Fruit fly (Drosophila melanogaster) whole organism, embryonic: ENCODE data around the gene CG11726.

Experiments used
- Blimp-1 ChIP-seq: fragments of 200-800 bp; sonication (Bioruptor generic); optimal IDR thresholded peaks from 3 replicates; lab custom pipeline; 2018; ENCODE audit warnings: missing biosample characterization, missing genetic modification characterization, mild to moderate bottlenecking, moderate library complexity, missing genetic modification reagents
- Bteb2 ChIP-seq: fragments of 200-800 bp; sonication (Bioruptor generic); optimal IDR thresholded peaks from 2 replicates; lab custom pipeline; 2016; ENCODE audit warnings: missing biosample characterization, missing genetic modification characterization
- CG10431 ChIP-seq: fragments of 200-800 bp; sonication (Bioruptor generic); optimal IDR thresholded peaks from 3 replicates; lab custom pipeline; 2018; ENCODE audit warnings: missing biosample characterization, mild to moderate bottlenecking, missing genetic modification characterization
- CG10959 ChIP-seq: fragments of 200-800 bp; sonication (Bioruptor generic); IDR thresholded peaks from 2 replicates; pipeline ENCODE4 v1.3.6; 2022; ENCODE audit warnings: missing biosample characterization, missing genetic modification characterization
- CG11247 ChIP-seq: fragments of 200-800 bp; sonication (Bioruptor generic); IDR thresholded peaks from 2 replicates; pipeline ENCODE4 v1.3.6; 2022; ENCODE audit warnings: missing biosample characterization, missing genetic modification characterization
- CG12155 ChIP-seq: fragments of 200-800 bp; sonication (Bioruptor generic); optimal IDR thresholded peaks from 3 replicates; lab custom pipeline; 2016; ENCODE audit warnings: missing biosample characterization, missing genetic modification characterization
- CG15073 ChIP-seq: fragments of 200-800 bp; sonication (Bioruptor generic); optimal IDR thresholded peaks from 2 replicates; lab custom pipeline; 2016; ENCODE audit warnings: missing biosample characterization, missing genetic modification characterization
- CG15696 ChIP-seq: fragments of 200-800 bp; sonication (Bioruptor generic); optimal IDR thresholded peaks from 2 replicates; lab custom pipeline; 2019; ENCODE audit warnings: missing biosample characterization, mild to moderate bottlenecking, missing genetic modification characterization, moderate library complexity
- CG1602 ChIP-seq: fragments of 200-800 bp; sonication (Bioruptor generic); optimal IDR thresholded peaks from 3 replicates; lab custom pipeline; 2016; ENCODE audit warnings: missing biosample characterization, missing genetic modification characterization
- CG16779 ChIP-seq: fragments of 200-800 bp; sonication (Bioruptor generic); IDR thresholded peaks from 2 replicates; pipeline ENCODE4 v1.3.6; 2022; ENCODE audit warnings: missing biosample characterization, missing genetic modification characterization
- CG17328 ChIP-seq: fragments of 200-800 bp; sonication (Bioruptor generic); IDR thresholded peaks from 2 replicates; pipeline ENCODE4 v1.3.6; 2022; ENCODE audit warnings: missing biosample characterization, missing genetic modification characterization
- CG17361 ChIP-seq: fragments of 200-800 bp; sonication (Bioruptor generic); IDR thresholded peaks from 3 replicates; pipeline ENCODE4 v1.3.6; 2022; ENCODE audit warnings: missing biosample characterization, missing genetic modification characterization
- CG31441 ChIP-seq: fragments of 200-800 bp; sonication (Bioruptor generic); IDR thresholded peaks from 2 replicates; pipeline ENCODE4 v1.3.6; 2022; ENCODE audit warnings: missing biosample characterization, missing genetic modification characterization
- CG32767 ChIP-seq: fragments of 200-800 bp; sonication (Bioruptor generic); IDR thresholded peaks from 2 replicates; pipeline ENCODE4 v1.3.6; 2022; ENCODE audit warnings: missing biosample characterization, missing genetic modification characterization
- CG32772 ChIP-seq: fragments of 200-800 bp; sonication (Bioruptor generic); IDR thresholded peaks from 2 replicates; pipeline ENCODE4 v1.3.6; 2022; ENCODE audit warnings: missing biosample characterization, missing genetic modification characterization
- CG3407 ChIP-seq: fragments of 200-800 bp; sonication (Bioruptor generic); optimal IDR thresholded peaks from 2 replicates; lab custom pipeline; 2018; ENCODE audit warnings: missing biosample characterization, mild to moderate bottlenecking, missing genetic modification characterization
- CG5953 ChIP-seq: fragments of 200-800 bp; sonication (Bioruptor generic); IDR thresholded peaks from 2 replicates; pipeline ENCODE4 v1.3.6; 2022; ENCODE audit warnings: missing biosample characterization, missing genetic modification characterization
- CG6654 ChIP-seq: fragments of 200-800 bp; sonication (Bioruptor generic); optimal IDR thresholded peaks from 2 replicates; lab custom pipeline; 2017; ENCODE audit warnings: missing biosample characterization, mild to moderate bottlenecking, missing genetic modification characterization
- CG7271 ChIP-seq: fragments of 200-800 bp; sonication (Bioruptor generic); optimal IDR thresholded peaks from 2 replicates; lab custom pipeline; 2018; ENCODE audit warnings: missing biosample characterization, mild to moderate bottlenecking, missing genetic modification characterization, moderate library complexity
- CG8089 ChIP-seq: fragments of 200-800 bp; sonication (Bioruptor generic); optimal IDR thresholded peaks from 3 replicates; lab custom pipeline; 2016; ENCODE audit warnings: missing biosample characterization, missing genetic modification characterization
- CG9817 ChIP-seq: fragments of 200-800 bp; sonication (Bioruptor generic); optimal IDR thresholded peaks from 2 replicates; lab custom pipeline; 2018; ENCODE audit warnings: missing biosample characterization, mild to moderate bottlenecking, missing genetic modification characterization, moderate library complexity
- Dbx ChIP-seq: fragments of 200-800 bp; sonication (Bioruptor generic); IDR thresholded peaks from 3 replicates; pipeline ENCODE4 v1.3.6; 2022; ENCODE audit warnings: missing biosample characterization, missing genetic modification characterization
- Fer3 ChIP-seq: fragments of 200-800 bp; sonication (Bioruptor generic); optimal IDR thresholded peaks from 2 replicates; lab custom pipeline; 2018; ENCODE audit warnings: missing biosample characterization, mild to moderate bottlenecking, missing genetic modification characterization, moderate library complexity
- HHEX ChIP-seq: fragments of 200-800 bp; sonication (Bioruptor generic); optimal IDR thresholded peaks from 3 replicates; lab custom pipeline; 2017; ENCODE audit warnings: missing biosample characterization, mild to moderate bottlenecking, missing genetic modification characterization, missing genetic modification reagents
- HLH4C ChIP-seq: fragments of 200-800 bp; sonication (Bioruptor generic); IDR thresholded peaks from 3 replicates; pipeline ENCODE4 v1.3.6; 2022; ENCODE audit warnings: missing biosample characterization, missing genetic modification characterization; ENCODE audit not compliant: partially characterized antibody
- Hr78 ChIP-seq, 2 experiments: fragments of 200-800 bp in 1 of 2; fragments of >200 bp in 1 of 2; sonication (Bioruptor generic) in 1 of 2; optimal IDR thresholded peaks; 2 replicates each; lab custom pipeline; 2017 to 2019; ENCODE audit warnings: missing biosample characterization in 2 of 2, missing genetic modification characterization in 2 of 2, mild to moderate bottlenecking in 1 of 2, moderate library complexity in 1 of 2
- Lhr ChIP-seq: fragments of 200-800 bp; sonication (Bioruptor generic); optimal IDR thresholded peaks from 3 replicates; lab custom pipeline; 2017; ENCODE audit warnings: mild to moderate bottlenecking, missing biosample characterization, missing genetic modification reagents, missing genetic modification characterization
- Med ChIP-seq: fragments of 200-800 bp; sonication (Bioruptor generic); peaks from one replicate; lab custom pipeline; 2016; ENCODE audit warnings: missing biosample characterization, missing genetic modification characterization, mild to moderate bottlenecking, inconsistent platforms, moderate library complexity
- Mes4 ChIP-seq: fragments of 200-800 bp; sonication (Bioruptor generic); optimal IDR thresholded peaks from 2 replicates; lab custom pipeline; 2016; ENCODE audit warnings: missing biosample characterization, missing genetic modification characterization
- NC2β ChIP-seq: fragments of 200-800 bp; sonication (Bioruptor generic); optimal IDR thresholded peaks from 2 replicates; lab custom pipeline; 2016; ENCODE audit warnings: missing biosample characterization, missing genetic modification characterization
- Neu2 ChIP-seq: fragments of 200-800 bp; sonication (Bioruptor generic); optimal IDR thresholded peaks from 3 replicates; lab custom pipeline; 2016; ENCODE audit warnings: missing biosample characterization, missing genetic modification characterization, borderline replicate concordance
- Pdp1 ChIP-seq, 2 experiments: fragments of 200-800 bp; sonication (Bioruptor generic); optimal IDR thresholded peaks; 3 replicates each; lab custom pipeline; 2016; ENCODE audit warnings: missing biosample characterization in 2 of 2, missing genetic modification characterization in 2 of 2, mild to moderate bottlenecking in 1 of 2, moderate library complexity in 1 of 2
- Side ChIP-seq: fragments of 200-800 bp; sonication (Bioruptor generic); optimal IDR thresholded peaks from 2 replicates; lab custom pipeline; 2016; ENCODE audit warnings: missing biosample characterization, missing genetic modification characterization
- Six4 ChIP-seq: fragments of 200-800 bp; sonication (Bioruptor generic); optimal IDR thresholded peaks from 2 replicates; lab custom pipeline; 2016; ENCODE audit warnings: missing biosample characterization, missing genetic modification characterization
- Spps ChIP-seq: fragments of 200-800 bp; sonication (Bioruptor generic); optimal IDR thresholded peaks from 2 replicates; lab custom pipeline; 2018; ENCODE audit warnings: missing biosample characterization, mild to moderate bottlenecking, missing genetic modification characterization
- Vsx1 ChIP-seq: fragments of 200-800 bp; sonication (Bioruptor generic); optimal IDR thresholded peaks from 2 replicates; lab custom pipeline; 2017; ENCODE audit warnings: missing biosample characterization, mild to moderate bottlenecking, missing genetic modification characterization, missing genetic modification reagents
- bcd ChIP-seq: fragments of 200-800 bp; sonication (Bioruptor generic); optimal IDR thresholded peaks from 2 replicates; lab custom pipeline; 2017; ENCODE audit warnings: missing biosample characterization, mild to moderate bottlenecking, missing genetic modification characterization
- dmrt99B ChIP-seq: fragments of 200-800 bp; sonication (Bioruptor generic); optimal IDR thresholded peaks from 2 replicates; lab custom pipeline; 2018; ENCODE audit warnings: missing biosample characterization, mild to moderate bottlenecking, missing genetic modification characterization, moderate library complexity
- gce ChIP-seq: fragments of 200-800 bp; sonication (Bioruptor generic); IDR thresholded peaks from 3 replicates; pipeline ENCODE4 v1.3.6; 2022; ENCODE audit warnings: missing biosample characterization, missing genetic modification characterization
- gfzf ChIP-seq: fragments of 200-800 bp; sonication (Bioruptor generic); optimal IDR thresholded peaks from 2 replicates; lab custom pipeline; 2016; ENCODE audit warnings: missing biosample characterization, mild to moderate bottlenecking, missing genetic modification characterization, moderate library complexity
- gsb ChIP-seq: fragments of 200-800 bp; sonication (Bioruptor generic); IDR thresholded peaks from 2 replicates; pipeline ENCODE4 v1.3.6; 2022; ENCODE audit warnings: missing biosample characterization, missing genetic modification characterization
- gt ChIP-seq: fragments of 200-800 bp; sonication (Bioruptor generic); IDR thresholded peaks from 2 replicates; pipeline ENCODE4 v1.3.6; 2022; ENCODE audit warnings: missing biosample characterization, missing genetic modification characterization
- kah ChIP-seq: fragments of 200-800 bp; sonication (Bioruptor generic); optimal IDR thresholded peaks from 2 replicates; lab custom pipeline; 2018; ENCODE audit warnings: missing biosample characterization, mild to moderate bottlenecking, missing genetic modification characterization
- lov ChIP-seq, 2 experiments: fragments of 200-800 bp in 1 of 2; fragments of >200 bp in 1 of 2; sonication (Bioruptor generic) in 1 of 2; IDR thresholded peaks in 1 of 2; optimal IDR thresholded peaks in 1 of 2; 2 replicates in 1 of 2; 3 replicates in 1 of 2; pipeline versions ENCODE4 v1.3.6 to Lab custom; 2017 to 2022; ENCODE audit warnings: missing biosample characterization in 1 of 2, missing genetic modification characterization in 1 of 2
- mirr ChIP-seq: fragments of 200-800 bp; sonication (Bioruptor generic); optimal IDR thresholded peaks from 3 replicates; lab custom pipeline; 2018; ENCODE audit warnings: missing biosample characterization, mild to moderate bottlenecking, missing genetic modification characterization
- nerfin-1 ChIP-seq: fragments of 200-800 bp; sonication (Bioruptor generic); optimal IDR thresholded peaks from 3 replicates; lab custom pipeline; 2019; ENCODE audit warnings: missing biosample characterization, mild to moderate bottlenecking, missing genetic modification characterization, moderate library complexity
- pnt ChIP-seq: fragments of 200-800 bp; sonication (Bioruptor generic); optimal IDR thresholded peaks from 3 replicates; lab custom pipeline; 2016; ENCODE audit warnings: missing biosample characterization, missing genetic modification characterization
- sisA ChIP-seq: fragments of 200-800 bp; sonication (Bioruptor generic); IDR thresholded peaks from 2 replicates; pipeline ENCODE4 v1.3.6; 2022; ENCODE audit warnings: missing biosample characterization, missing genetic modification characterization
- sug ChIP-seq: fragments of 200-800 bp; optimal IDR thresholded peaks from 2 replicates; lab custom pipeline; 2019; ENCODE audit warnings: missing biosample characterization, mild to moderate bottlenecking, missing genetic modification characterization, moderate library complexity
- tin ChIP-seq: fragments of 200-800 bp; sonication (Bioruptor generic); optimal IDR thresholded peaks from 3 replicates; lab custom pipeline; 2016; ENCODE audit warnings: missing biosample characterization, missing genetic modification characterization

CG11726 gene

DNA sequence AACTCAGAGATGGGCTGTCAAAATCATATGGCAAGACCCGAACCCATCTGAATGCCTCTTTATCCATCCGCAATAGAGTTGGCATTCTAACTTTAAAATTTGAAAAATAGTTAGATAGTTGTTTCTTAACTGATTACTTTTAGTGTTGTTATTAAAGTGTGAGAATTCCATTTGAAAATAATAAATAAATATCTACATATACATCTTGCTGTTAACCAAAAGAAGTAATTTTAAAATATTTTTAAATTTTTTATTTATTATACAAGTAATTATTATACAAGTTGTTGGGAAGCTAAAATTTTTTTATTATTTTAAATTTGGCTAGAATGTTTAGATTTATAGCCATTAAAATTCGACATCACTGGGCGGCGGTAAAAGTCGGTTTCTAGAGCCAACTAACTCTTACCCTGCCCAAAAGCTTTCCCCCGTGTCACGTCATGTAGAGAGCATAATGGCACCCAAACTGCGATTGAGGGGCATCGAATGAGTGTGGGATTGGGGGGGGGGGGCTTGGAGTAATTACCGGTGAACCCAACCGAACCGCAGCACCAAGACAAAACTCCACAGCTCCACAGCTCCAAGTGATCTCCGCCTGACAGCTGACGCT, 49.1 kb downstream of the CG11726 start (continued):
- TF ChIP-seq Hr78 (GFP tag; optimal IDR thresholded peaks at IDR 0.05; lab: Kevin White, UChicago) (peak in 1 of 2 experiments; percentile 9), Lhr (GFP tag; lab: Kevin White, UChicago) (no peak), Spps (tag; lab: Kevin White, UChicago) (no peak), pnt (GFP tag; lab: Kevin White, UChicago) (no peak), CG9817 (no peak), CG8089 (GFP tag; lab: Kevin White, UChicago) (no peak), sug (tag; lab: Kevin White, UChicago) (no peak), sisA (GFP tag; lab: Robert Waterston, UW) (no peak), CG31441 (GFP tag; lab: Robert Waterston, UW) (peak; percentile 36; the same call in 1 of the 2 replicates), CG7271 (tag; lab: Kevin White, UChicago) (no peak), CG5953 (GFP tag; lab: Robert Waterston, UW) (no peak), HLH4C (GFP tag; lab: Robert Waterston, UW) (no peak), CG17361 (peak; percentile 42; the same call in 2 of the 3 replicates), CG32772 (GFP tag; lab: Robert Waterston, UW) (no peak), kah (GFP tag; lab: Kevin White, UChicago) (no peak), CG3407 (no peak), CG1602 (GFP tag; lab: Kevin White, UChicago) (no peak), HHEX (no peak), Med (GFP tag; lab: Kevin White, UChicago) (peak; percentile 17), CG15073 (no peak), CG32767 (no peak), lov (optimal IDR thresholded peaks at IDR 0.05; lab: Kevin White, UChicago) (no peak), lov (GFP tag; IDR thresholded peaks at IDR 0.05; lab: Robert Waterston, UW) (no peak), Neu2 (GFP tag; lab: Kevin White, UChicago) (no peak), CG16779 (GFP tag; lab: Robert Waterston, UW) (no peak), Pdp1 (GFP tag; optimal IDR thresholded peaks at IDR 0.05; lab: Kevin White, UChicago) (no peak), mirr (GFP tag; lab: Kevin White, UChicago) (no peak), gfzf (GFP tag; lab: Kevin White, UChicago) (no peak), Blimp-1 (GFP tag; lab: Kevin White, UChicago) (peak; percentile 44), nerfin-1 (tag; lab: Kevin White, UChicago) (no peak), gt (GFP tag; lab: Robert Waterston, UW) (no peak), gsb (GFP tag; lab: Robert Waterston, UW) (no peak), CG11247 (GFP tag; lab: Robert Waterston, UW) (no peak), gce (no peak), Six4 (GFP tag; lab: Kevin White, UChicago) (no peak), Side (GFP tag; lab: Kevin White, UChicago) (no peak), Vsx1 (GFP tag; lab: Kevin White, UChicago) (no peak), Mes4 (GFP tag; lab: Kevin White, UChicago) (no peak), Fer3 (no peak), CG6654 (GFP tag; lab: Kevin White, UChicago) (no peak), CG10959 (GFP tag; lab: Robert Waterston, UW) (no peak), CG15696 (tag; lab: Kevin White, UChicago) (no peak), CG10431 (GFP tag; lab: Kevin White, UChicago) (peak; percentile 73), tin (GFP tag; lab: Kevin White, UChicago) (no peak), Dbx (GFP tag; lab: Robert Waterston, UW) (no peak), dmrt99B (peak; percentile 39), CG12155 (no peak), bcd (GFP tag; lab: Kevin White, UChicago) (no peak), CG17328 (no peak), NC2β (GFP tag; lab: Kevin White, UChicago) (no peak), Bteb2 (GFP tag; lab: Kevin White, UChicago) (no peak)
